Fruit fly (Drosophila melanogaster): ENCODE measurements around the gene CG8043.

CG8043 gene

DNA sequence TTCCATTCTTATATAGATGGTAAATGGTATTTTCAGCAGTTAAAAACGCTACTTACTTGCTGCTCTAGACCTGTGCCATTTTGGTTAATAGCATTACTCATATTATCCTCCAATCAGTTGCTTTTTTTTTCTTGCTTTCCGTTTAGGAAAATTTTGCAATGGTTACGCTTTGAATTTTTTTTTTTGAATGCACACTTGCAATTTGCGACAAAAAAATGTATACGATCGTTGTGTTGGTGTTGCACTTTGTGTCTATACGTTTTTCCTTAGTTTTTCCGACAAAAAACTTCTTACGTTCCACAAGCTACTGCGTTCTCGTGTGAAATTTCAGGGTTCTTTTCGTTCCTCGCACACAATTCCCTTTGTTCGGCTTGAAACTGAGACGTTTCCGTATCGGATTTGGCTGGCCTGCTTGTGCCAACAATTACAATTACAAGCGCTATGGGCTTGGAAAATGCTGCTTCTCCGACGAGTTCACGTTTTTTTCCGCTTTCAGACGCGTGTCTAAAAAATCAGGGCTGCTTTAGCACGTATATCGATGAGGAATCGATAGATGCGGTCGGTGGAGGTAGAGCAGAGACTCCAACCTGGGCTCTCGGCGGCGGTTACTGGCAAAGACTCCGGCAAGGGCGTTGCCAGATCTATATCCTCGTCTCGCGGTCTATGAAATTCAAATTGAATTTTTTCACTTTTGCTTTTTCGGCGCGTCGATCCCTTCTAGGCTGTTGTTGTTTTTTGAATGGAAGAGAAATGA is 16.6 kb upstream of the CG8043 start:
- TF ChIP-seq chinmo (GFP tag; IDR thresholded peaks at IDR 0.05; ENCODE audit: partially characterized antibody) (peak; percentile 93; the same call in 3 of the 4 replicates), CG4617 (GFP tag; optimal IDR thresholded peaks at IDR 0.05; ENCODE audit: borderline replicate concordance) (peak; percentile 77), gcm (GFP tag; optimal IDR thresholded peaks at IDR 0.05) (peak; percentile 21), CG11560 (tag; IDR thresholded peaks at IDR 0.05) (peak; percentile 68), Dbx (GFP tag; IDR thresholded peaks at IDR 0.05) (peak; percentile 80; the same call in 2 of the 3 replicates), MESR4 (GFP tag; optimal IDR thresholded peaks at IDR 0.05) (peak; percentile 95), CG11085 (GFP tag; IDR thresholded peaks at IDR 0.05) (no peak), exex (tag; optimal IDR thresholded peaks at IDR 0.05) (no peak), Pdp1 (GFP tag; optimal IDR thresholded peaks at IDR 0.05) (peak in 1 of 2 experiments; percentile 19), CG14014 (GFP tag; IDR thresholded peaks at IDR 0.05) (0 out of 2 replicates have a peak, but pooled peaks have one; percentile 39), CG13624 (GFP tag; optimal IDR thresholded peaks at IDR 0.05) (peak; percentile 73), CG3847 (GFP tag; IDR thresholded peaks at IDR 0.05) (peak; percentile 83), CG1832 (GFP tag; optimal IDR thresholded peaks at IDR 0.05) (no peak), CG10274 (GFP tag; optimal IDR thresholded peaks at IDR 0.05) (no peak), lab (GFP tag; optimal IDR thresholded peaks at IDR 0.05) (peak; percentile 83), z (GFP tag; IDR thresholded peaks at IDR 0.05) (no peak), CG11247 (GFP tag; IDR thresholded peaks at IDR 0.05) (peak; percentile 35; the same call in 1 of the 2 replicates), CG15011 (GFP tag; optimal IDR thresholded peaks at IDR 0.05) (no peak), CG10959 (GFP tag; IDR thresholded peaks at IDR 0.05) (peak; percentile 12; the same call in 1 of the 2 replicates), CG14860 (GFP tag; IDR thresholded peaks at IDR 0.05; ENCODE audit: partially characterized antibody) (peak; percentile 78), Fer3 (tag; optimal IDR thresholded peaks at IDR 0.05) (peak; percentile 31), trem (tag; optimal IDR thresholded peaks at IDR 0.05) (peak; percentile 88), Camta (GFP tag; optimal IDR thresholded peaks at IDR 0.05) (peak; percentile 34), CG18011 (GFP tag; optimal IDR thresholded peaks at IDR 0.05) (peak; percentile 22), Blimp-1 (GFP tag; optimal IDR thresholded peaks at IDR 0.05) (peak; percentile 86), Dip2 (GFP tag; IDR thresholded peaks at IDR 0.05) (no peak), Hmr (GFP tag; optimal IDR thresholded peaks at IDR 0.05) (peak; percentile 82), E2f2 (GFP tag; IDR thresholded peaks at IDR 0.05) (peak; percentile 99), Hr39 (optimal IDR thresholded peaks at IDR 0.05) (no peak), CG3838 (GFP tag; optimal IDR thresholded peaks at IDR 0.05) (no peak), eyg (GFP tag; optimal IDR thresholded peaks at IDR 0.05) (peak; percentile 25), klu (GFP tag; IDR thresholded peaks at IDR 0.05) (no peak), CG17328 (GFP tag; IDR thresholded peaks at IDR 0.05) (peak; percentile 60), sob (GFP tag; IDR thresholded peaks at IDR 0.05) (peak; percentile 77), CG12769 (tag; optimal IDR thresholded peaks at IDR 0.05) (peak; percentile 71), CG32772 (GFP tag; IDR thresholded peaks at IDR 0.05) (peak; percentile 59), Nf-YC (tag; optimal IDR thresholded peaks at IDR 0.05) (peak; percentile 54), esg (GFP tag; conservative IDR thresholded peaks at IDR 0.05) (no peak), inv (GFP tag; IDR thresholded peaks at IDR 0.05; ENCODE audit: partially characterized antibody) (peak; percentile 87), nom (GFP tag; optimal IDR thresholded peaks at IDR 0.05) (peak; percentile 10), ewg (GFP tag; optimal IDR thresholded peaks at IDR 0.05) (peak; percentile 47), gfzf (GFP tag; optimal IDR thresholded peaks at IDR 0.05) (peak; percentile 65), CG9727 (GFP tag; optimal IDR thresholded peaks at IDR 0.05) (peak; percentile 38), Hand (GFP tag; optimal IDR thresholded peaks at IDR 0.05) (no peak), vvl (GFP tag; IDR thresholded peaks at IDR 0.05) (peak; percentile 71), CG9817 (tag; optimal IDR thresholded peaks at IDR 0.05) (peak; percentile 48), CG8281 (tag; optimal IDR thresholded peaks at IDR 0.05) (no peak), gce (GFP tag; IDR thresholded peaks at IDR 0.05) (peak; percentile 49; the same call in 1 of the 3 replicates)
